Fruit fly (Drosophila melanogaster) whole organism, embryonic: ENCODE measurements around the gene Cyp9f2.

Experiments
- CG1233 ChIP-seq: fragments of 200-800 bp; sonication (Bioruptor generic); optimal IDR thresholded peaks from 4 replicates; lab custom pipeline; 2018; ENCODE audit warnings: missing biosample characterization, mild to moderate bottlenecking, missing genetic modification characterization
- Dp ChIP-seq: fragments of 200-800 bp; sonication (Bioruptor generic); optimal IDR thresholded peaks from 2 replicates; lab custom pipeline; 2018; ENCODE audit warnings: missing biosample characterization, mild to moderate bottlenecking, missing genetic modification characterization, moderate library complexity
- Sin3A ChIP-seq: fragments of >200 bp; optimal IDR thresholded peaks from 2 replicates; lab custom pipeline; 2018
- slp2 ChIP-seq: fragments of 200-800 bp; sonication (Bioruptor generic); optimal IDR thresholded peaks from 2 replicates; lab custom pipeline; 2016; ENCODE audit warnings: missing biosample characterization, missing genetic modification characterization
- stc ChIP-seq: fragments of 200-800 bp; sonication (Bioruptor generic); IDR thresholded peaks from 2 replicates; pipeline ENCODE4 v1.3.6; 2022; ENCODE audit warnings: missing biosample characterization, missing genetic modification characterization

dm6 chr3R:12398620-12399247 is 7.1 kb downstream of the Cyp9f2 start, which contains the start of gene Cyp9f3:
- TF ChIP-seq CG1233 (GFP tag; lab: Kevin White, UChicago) (no peak), Sin3A (lab: Kevin White, UChicago) (no peak), Dp (no peak), stc (GFP tag; lab: Robert Waterston, UW) (no peak), slp2 (GFP tag; lab: Kevin White, UChicago) (no peak)
